Worm (Caenorhabditis elegans) whole organism, L1 larva: ENCODE data around the gene F44G3.7.
A peak's percentile ranks its signal among the peaks of the same experiment; 100 is the strongest.

Experiments
- C04F5.9 ChIP-seq: sonication (generic microtip); optimal IDR thresholded peaks from 2 replicates; lab custom pipeline; 2016; ENCODE audit warnings: missing genetic modification characterization, missing compliant biosample characterization
- C16A3.4 ChIP-seq: fragments of 150-350 bp; optimal IDR thresholded peaks from 2 replicates; lab custom pipeline; 2014; ENCODE audit warnings: missing biosample characterization, missing genetic modification characterization
- F16B12.6 ChIP-seq: fragments of 150-350 bp; optimal IDR thresholded peaks from 2 replicates; lab custom pipeline; 2014; ENCODE audit warnings: missing biosample characterization, missing genetic modification characterization
- Y116A8C.19 ChIP-seq: sonication (generic microtip); optimal IDR thresholded peaks from 2 replicates; lab custom pipeline; 2016; ENCODE audit warnings: missing compliant biosample characterization, missing genetic modification characterization, borderline replicate concordance
- alr-1 ChIP-seq: fragments of 200-800 bp; sonication (Bioruptor generic); optimal IDR thresholded peaks from 2 replicates; lab custom pipeline; 2018; ENCODE audit warnings: borderline replicate concordance, mild to moderate bottlenecking, missing genetic modification characterization, missing compliant biosample characterization
- aly-2 ChIP-seq: fragments of 150-350 bp; optimal IDR thresholded peaks from 2 replicates; lab custom pipeline; 2014; ENCODE audit warnings: missing biosample characterization, missing genetic modification characterization
- ceh-88 ChIP-seq: fragments of 200-800 bp; sonication (Bioruptor generic); IDR thresholded peaks from 2 replicates; pipeline ENCODE4 v1.3.6; 2022; ENCODE audit warnings: missing genetic modification characterization, missing compliant biosample characterization
- ces-1 ChIP-seq: fragments of 150-350 bp; optimal IDR thresholded peaks from 2 replicates; lab custom pipeline; 2014; ENCODE audit warnings: missing biosample characterization, missing genetic modification reagents, missing genetic modification characterization
- dpl-1 ChIP-seq, 3 experiments: fragments of 150-350 bp in 2 of 3; sonication (generic microtip) in 1 of 3; optimal IDR thresholded peaks; 2 replicates each; lab custom pipeline; 2014 to 2017; ENCODE audit warnings: missing biosample characterization in 3 of 3, missing genetic modification characterization in 3 of 3, missing genetic modification reagents in 3 of 3
- dsc-1 ChIP-seq: sonication (generic microtip); optimal IDR thresholded peaks from 2 replicates; lab custom pipeline; 2016; ENCODE audit warnings: mild to moderate bottlenecking, missing genetic modification characterization, missing compliant biosample characterization
- elt-2 ChIP-seq: sonication (generic microtip); optimal IDR thresholded peaks from 2 replicates; lab custom pipeline; 2016; ENCODE audit warnings: missing genetic modification characterization, mild to moderate bottlenecking, inconsistent platforms, missing compliant biosample characterization, missing genetic modification reagents
- ets-5 ChIP-seq: fragments of 200-800 bp; sonication (Bioruptor generic); IDR thresholded peaks from 2 replicates; pipeline ENCODE4 v1.3.6; 2022; ENCODE audit warnings: missing genetic modification characterization, missing compliant biosample characterization
- fkh-10 ChIP-seq: sonication (generic microtip); optimal IDR thresholded peaks from 2 replicates; lab custom pipeline; 2017; ENCODE audit warnings: missing biosample characterization, missing genetic modification reagents, missing genetic modification characterization
- fkh-8 ChIP-seq: sonication (generic microtip); optimal IDR thresholded peaks from 2 replicates; lab custom pipeline; 2016; ENCODE audit warnings: mild to moderate bottlenecking, missing genetic modification characterization, missing compliant biosample characterization
- fos-1 ChIP-seq: fragments of 150-350 bp; optimal IDR thresholded peaks from 2 replicates; lab custom pipeline; 2014; ENCODE audit warnings: missing biosample characterization, missing genetic modification characterization
- hlh-4 ChIP-seq: sonication (generic microtip); optimal IDR thresholded peaks from 2 replicates; lab custom pipeline; 2016; ENCODE audit warnings: mild to moderate bottlenecking, missing genetic modification characterization, missing compliant biosample characterization
- hpl-2 ChIP-seq: fragments of 150-350 bp; optimal IDR thresholded peaks from 2 replicates; lab custom pipeline; 2014; ENCODE audit warnings: missing biosample characterization, missing genetic modification reagents, missing genetic modification characterization
- isw-1 ChIP-seq: fragments of 200-800 bp; sonication (Bioruptor generic); IDR thresholded peaks from 2 replicates; pipeline ENCODE4 v1.3.6; 2022; ENCODE audit warnings: missing genetic modification characterization, missing compliant biosample characterization
- lin-39 ChIP-seq: fragments of 150-350 bp; optimal IDR thresholded peaks from 2 replicates; lab custom pipeline; 2014; ENCODE audit warnings: missing biosample characterization, missing genetic modification reagents, missing genetic modification characterization
- mef-2 ChIP-seq: fragments of 150-350 bp; optimal IDR thresholded peaks from 2 replicates; lab custom pipeline; 2014; ENCODE audit warnings: missing biosample characterization, missing genetic modification characterization
- mep-1 ChIP-seq: fragments of 150-350 bp; optimal IDR thresholded peaks from 2 replicates; lab custom pipeline; 2014; ENCODE audit warnings: missing biosample characterization, missing genetic modification characterization
- nhr-11 ChIP-seq: fragments of 150-350 bp; optimal IDR thresholded peaks from 2 replicates; lab custom pipeline; 2014; ENCODE audit warnings: missing biosample characterization, missing genetic modification characterization
- nhr-12 ChIP-seq: sonication (generic microtip); optimal IDR thresholded peaks from 2 replicates; lab custom pipeline; 2017; ENCODE audit warnings: missing biosample characterization, missing genetic modification characterization
- nhr-20 ChIP-seq: sonication (generic microtip); optimal IDR thresholded peaks from 2 replicates; lab custom pipeline; 2016; ENCODE audit warnings: mild to moderate bottlenecking, missing genetic modification characterization, missing compliant biosample characterization
- nhr-237 ChIP-seq: fragments of 150-350 bp; optimal IDR thresholded peaks from 2 replicates; lab custom pipeline; 2014; ENCODE audit warnings: missing biosample characterization, missing genetic modification characterization
- nhr-47 ChIP-seq: sonication (generic microtip); optimal IDR thresholded peaks from 2 replicates; lab custom pipeline; 2016; ENCODE audit warnings: mild to moderate bottlenecking, missing genetic modification characterization, moderate library complexity, missing compliant biosample characterization
- nhr-71 ChIP-seq: sonication (generic microtip); optimal IDR thresholded peaks from 2 replicates; lab custom pipeline; 2016; ENCODE audit warnings: mild to moderate bottlenecking, missing genetic modification characterization, moderate library complexity, missing compliant biosample characterization
- nhr-76 ChIP-seq: sonication (generic microtip); optimal IDR thresholded peaks from 2 replicates; lab custom pipeline; 2017; ENCODE audit warnings: missing biosample characterization, missing genetic modification characterization
- pag-3 ChIP-seq: sonication (generic microtip); optimal IDR thresholded peaks from 2 replicates; lab custom pipeline; 2017; ENCODE audit warnings: missing genetic modification characterization, mild to moderate bottlenecking, missing compliant biosample characterization, antibody characterized with exemption, borderline replicate concordance; ENCODE audit not compliant: insufficient read depth
- pqm-1 ChIP-seq: sonication (generic microtip); optimal IDR thresholded peaks from 3 replicates; lab custom pipeline; 2017; ENCODE audit warnings: missing biosample characterization, missing genetic modification characterization
- rnt-1 ChIP-seq: sonication (generic microtip); optimal IDR thresholded peaks from 2 replicates; lab custom pipeline; 2016; ENCODE audit warnings: mild to moderate bottlenecking, missing genetic modification characterization, moderate library complexity, missing compliant biosample characterization
- snpc-4 ChIP-seq: fragments of 150-350 bp; optimal IDR thresholded peaks from 2 replicates; lab custom pipeline; 2014; ENCODE audit warnings: missing biosample characterization, missing genetic modification characterization
- sox-4 ChIP-seq: sonication (generic microtip); optimal IDR thresholded peaks from 2 replicates; lab custom pipeline; 2016; ENCODE audit warnings: missing genetic modification characterization, missing compliant biosample characterization
- sup-37 ChIP-seq: fragments of 200-800 bp; sonication (Bioruptor generic); optimal IDR thresholded peaks from 2 replicates; lab custom pipeline; 2018; ENCODE audit warnings: mild to moderate bottlenecking, missing genetic modification characterization, missing compliant biosample characterization
- swsn-7 ChIP-seq: sonication (generic microtip); optimal IDR thresholded peaks from 2 replicates; lab custom pipeline; 2016; ENCODE audit warnings: missing genetic modification characterization, missing compliant biosample characterization
- tbx-2 ChIP-seq: sonication (generic microtip); optimal IDR thresholded peaks from 2 replicates; lab custom pipeline; 2016; ENCODE audit warnings: missing genetic modification characterization, missing compliant biosample characterization
- unc-30 ChIP-seq: sonication (generic microtip); optimal IDR thresholded peaks from 2 replicates; lab custom pipeline; 2017; ENCODE audit warnings: missing biosample characterization, missing genetic modification characterization
- unc-86 ChIP-seq: sonication (generic microtip); optimal IDR thresholded peaks from 2 replicates; lab custom pipeline; 2016; ENCODE audit warnings: missing genetic modification characterization, missing compliant biosample characterization
- xbp-1 ChIP-seq: sonication (generic microtip); optimal IDR thresholded peaks from 2 replicates; lab custom pipeline; 2016; ENCODE audit warnings: missing genetic modification characterization, missing compliant biosample characterization
- zag-1 ChIP-seq: fragments of 150-350 bp; optimal IDR thresholded peaks from 2 replicates; lab custom pipeline; 2014; ENCODE audit warnings: missing biosample characterization, missing genetic modification characterization
- zip-4 ChIP-seq: fragments of 200-800 bp; sonication (Bioruptor generic); optimal IDR thresholded peaks from 2 replicates; lab custom pipeline; 2018; ENCODE audit warnings: mild to moderate bottlenecking, missing genetic modification characterization, moderate library complexity, missing compliant biosample characterization

F44G3.7 gene

ce11 chrV:16155111-16155510 is 18.2 kb upstream of the F44G3.7 start, which contains the start of gene str-97:
Gene str-97, minus strand, starts transcription at chrV:16155211.
- no peak for TF ChIP-seq xbp-1 (tag; lab: Kevin White, UChicago)
- TF ChIP-seq F16B12.6: no peak
- TF ChIP-seq fkh-8: no peak
- TF ChIP-seq ets-5: no peak
- no peak for TF ChIP-seq nhr-20
- TF ChIP-seq alr-1: no peak
- TF ChIP-seq nhr-71 (tag; lab: Kevin White, UChicago): no peak
- TF ChIP-seq pag-3 (tag; lab: Kevin White, UChicago): no peak
- TF ChIP-seq nhr-12: no peak
- no peak for TF ChIP-seq swsn-7
- no peak for TF ChIP-seq fkh-10 (GFP tag; lab: Kevin White, UChicago)
- no peak for TF ChIP-seq aly-2 (tag; lab: Kevin White, UChicago)
- no peak for TF ChIP-seq zag-1
- TF ChIP-seq nhr-11 (tag; lab: Kevin White, UChicago): no peak
- TF ChIP-seq sup-37 (GFP tag; lab: Kevin White, UChicago): no peak
- no peak for TF ChIP-seq lin-39 (tag; lab: Kevin White, UChicago)

ce11 chrV:16153375-16153774 is 16.4 kb upstream of the F44G3.7 start, which contains the start of gene str-254:
Gene str-254, minus strand, starts transcription at chrV:16153475.
- TF ChIP-seq hpl-2 (GFP tag; lab: Kevin White, UChicago) (no peak), mef-2 (tag; lab: Kevin White, UChicago) (no peak), ets-5 (no peak), C04F5.9 (tag; lab: Kevin White, UChicago) (no peak), xbp-1 (tag; lab: Kevin White, UChicago) (no peak)

ce11 chrV:16148805-16149204 is 11.9 kb upstream of the F44G3.7 start, which contains the start of gene F10A3.4:
Gene F10A3.4, plus strand, starts transcription at chrV:16149105.
- TF ChIP-seq alr-1: no peak
- TF ChIP-seq zip-4 (GFP tag; lab: Kevin White, UChicago): no peak
- no peak for TF ChIP-seq nhr-47 (tag; lab: Kevin White, UChicago)
- no peak for TF ChIP-seq pqm-1 (tag; lab: Kevin White, UChicago)

- TF ChIP-seq ets-5: no peak
- no peak for TF ChIP-seq sox-4 (tag; lab: Kevin White, UChicago)
- no peak for TF ChIP-seq nhr-71 (tag; lab: Kevin White, UChicago)
- TF ChIP-seq swsn-7: no peak
- TF ChIP-seq rnt-1 (tag; lab: Kevin White, UChicago): no peak
- no peak for TF ChIP-seq C16A3.4 (tag; lab: Kevin White, UChicago)
These were observed 8.1 kb upstream of the F44G3.7 start for ce11 chrV:16145009-16145408.

- TF ChIP-seq ces-1 (GFP tag; lab: Kevin White, UChicago) (no peak), isw-1 (no peak), unc-30 (tag; lab: Kevin White, UChicago) (no peak), pqm-1 (tag; lab: Kevin White, UChicago) (peak; percentile 47), elt-2 (tag; lab: Kevin White, UChicago) (peak; percentile 80), nhr-20 (peak; percentile 12)
- TF ChIP-seq, all 84 proteins: peak for 3
These were observed 6.2 kb upstream of the F44G3.7 start, which contains the start of gene fbxa-88 for ce11 chrV:16143066-16143581. Gene fbxa-88, minus strand, starts transcription at chrV:16143116.

ce11 chrV:16142371-16142770 is 5.4 kb upstream of the F44G3.7 start, which contains the start of gene fbxa-18:
Gene fbxa-18, plus strand, starts transcription at chrV:16142671.
- TF ChIP-seq ces-1 (GFP tag; lab: Kevin White, UChicago) (no peak), hlh-4 (no peak), dsc-1 (tag; lab: Kevin White, UChicago) (no peak), nhr-11 (tag; lab: Kevin White, UChicago) (no peak), snpc-4 (tag; lab: Kevin White, UChicago) (no peak), fos-1 (tag; lab: Kevin White, UChicago) (no peak), Y116A8C.19 (tag; lab: Kevin White, UChicago) (no peak), nhr-237 (tag; lab: Kevin White, UChicago) (no peak), fkh-10 (GFP tag; lab: Kevin White, UChicago) (no peak), nhr-76 (no peak), mef-2 (tag; lab: Kevin White, UChicago) (no peak), aly-2 (tag; lab: Kevin White, UChicago) (no peak), ceh-88 (no peak), zip-4 (GFP tag; lab: Kevin White, UChicago) (no peak), unc-86 (tag; lab: Kevin White, UChicago) (no peak), mep-1 (tag; lab: Kevin White, UChicago) (no peak), dpl-1 (GFP tag; optimal IDR thresholded peaks at IDR 0.05; lab: Kevin White, UChicago) (no peak), xbp-1 (tag; lab: Kevin White, UChicago) (no peak), tbx-2 (tag; lab: Kevin White, UChicago) (no peak)
- TF ChIP-seq, all 84 proteins: peak for 0
